Fruit fly (Drosophila melanogaster) whole organism, prepupa: ENCODE results near the gene Cyp4ac2.

Experiments used
- Blimp-1 ChIP-seq: fragments of 200-800 bp; sonication (Bioruptor generic); optimal IDR thresholded peaks from 3 replicates; lab custom pipeline; 2017; ENCODE audit warnings: missing biosample characterization, missing genetic modification characterization, mild to moderate bottlenecking, moderate library complexity, missing genetic modification reagents
- CG10631 ChIP-seq: fragments of 200-800 bp; sonication (Bioruptor generic); optimal IDR thresholded peaks from 2 replicates; lab custom pipeline; 2016; ENCODE audit warnings: missing biosample characterization, missing genetic modification characterization
- CG11294 ChIP-seq: fragments of 200-800 bp; sonication (Bioruptor generic); IDR thresholded peaks from 2 replicates; pipeline ENCODE4 v1.3.6; 2022; ENCODE audit warnings: missing biosample characterization, missing genetic modification characterization
- CG11762 ChIP-seq: fragments of 200-800 bp; sonication (Bioruptor generic); optimal IDR thresholded peaks from 3 replicates; lab custom pipeline; 2016; ENCODE audit warnings: missing biosample characterization, missing genetic modification characterization; ENCODE audit not compliant: insufficient read depth
- CG11902 ChIP-seq: fragments of 200-800 bp; sonication (Bioruptor generic); optimal IDR thresholded peaks from 3 replicates; lab custom pipeline; 2016; ENCODE audit warnings: missing biosample characterization, missing genetic modification characterization
- CG15336 ChIP-seq: fragments of 200-800 bp; sonication (Bioruptor generic); IDR thresholded peaks from 2 replicates; pipeline ENCODE4 v1.3.6; 2022; ENCODE audit warnings: missing biosample characterization, missing genetic modification characterization
- CG32006 ChIP-seq: fragments of 200-800 bp; sonication (Bioruptor generic); optimal IDR thresholded peaks from 3 replicates; lab custom pipeline; 2017; ENCODE audit warnings: missing biosample characterization, mild to moderate bottlenecking, missing genetic modification characterization
- CG34406 ChIP-seq: fragments of 200-800 bp; sonication (Bioruptor generic); optimal IDR thresholded peaks from 3 replicates; lab custom pipeline; 2016; ENCODE audit warnings: missing biosample characterization, missing genetic modification characterization
- CG3919 ChIP-seq: fragments of 200-800 bp; sonication (Bioruptor generic); optimal IDR thresholded peaks from 3 replicates; lab custom pipeline; 2016; ENCODE audit warnings: missing biosample characterization, missing genetic modification characterization
- CG4318 ChIP-seq: fragments of 200-800 bp; sonication (Bioruptor generic); optimal IDR thresholded peaks from 3 replicates; lab custom pipeline; 2017; ENCODE audit warnings: missing biosample characterization, mild to moderate bottlenecking, missing genetic modification characterization
- CG6163 ChIP-seq: fragments of 200-800 bp; sonication (Bioruptor generic); IDR thresholded peaks from 3 replicates; pipeline ENCODE4 v1.3.6; 2022; ENCODE audit warnings: missing biosample characterization, missing genetic modification characterization
- CG6276 ChIP-seq: fragments of 200-800 bp; sonication (Bioruptor generic); optimal IDR thresholded peaks from 2 replicates; lab custom pipeline; 2017; ENCODE audit warnings: missing biosample characterization, mild to moderate bottlenecking, missing genetic modification characterization
- CG6792 ChIP-seq: fragments of 200-800 bp; sonication (Bioruptor generic); optimal IDR thresholded peaks from 3 replicates; lab custom pipeline; 2016; ENCODE audit warnings: missing biosample characterization, missing genetic modification characterization
- CG6808 ChIP-seq: fragments of 200-800 bp; sonication (Bioruptor generic); optimal IDR thresholded peaks from 3 replicates; lab custom pipeline; 2017; ENCODE audit warnings: missing biosample characterization, missing genetic modification characterization, mild to moderate bottlenecking, moderate library complexity, missing genetic modification reagents
- CG8319 ChIP-seq: fragments of 200-800 bp; sonication (Bioruptor generic); optimal IDR thresholded peaks from 3 replicates; lab custom pipeline; 2016; ENCODE audit warnings: missing biosample characterization, missing genetic modification characterization
- CG8632 ChIP-seq: fragments of 200-800 bp; sonication (Bioruptor generic); optimal IDR thresholded peaks from 3 replicates; lab custom pipeline; 2016; ENCODE audit warnings: missing biosample characterization, missing genetic modification characterization
- CG9139 ChIP-seq: fragments of 200-800 bp; sonication (Bioruptor generic); optimal IDR thresholded peaks from 3 replicates; lab custom pipeline; 2017; ENCODE audit warnings: missing biosample characterization, mild to moderate bottlenecking, missing genetic modification characterization
- Eip75B ChIP-seq: fragments of 200-800 bp; sonication (Bioruptor generic); optimal IDR thresholded peaks from 3 replicates; lab custom pipeline; 2016; ENCODE audit warnings: missing biosample characterization, missing genetic modification characterization
- Eip78C ChIP-seq: fragments of 200-800 bp; sonication (Bioruptor generic); peaks from one replicate; lab custom pipeline; 2016; ENCODE audit warnings: missing biosample characterization, missing genetic modification characterization
- Ets21C ChIP-seq: fragments of 200-800 bp; sonication (Bioruptor generic); optimal IDR thresholded peaks from 3 replicates; lab custom pipeline; 2016; ENCODE audit warnings: missing biosample characterization, missing genetic modification characterization
- Ets96B ChIP-seq: fragments of 200-800 bp; optimal IDR thresholded peaks from 2 replicates; lab custom pipeline; 2019; ENCODE audit warnings: missing biosample characterization, mild to moderate bottlenecking, missing genetic modification characterization, moderate library complexity
- Gug ChIP-seq: fragments of 200-800 bp; sonication (Bioruptor generic); IDR thresholded peaks from 2 replicates; pipeline ENCODE4 v1.3.6; 2022; ENCODE audit warnings: missing biosample characterization, missing genetic modification characterization
- Hr38 ChIP-seq: sonication (Bioruptor generic); optimal IDR thresholded peaks from 2 replicates; lab custom pipeline; 2016; ENCODE audit warnings: missing biosample characterization, missing genetic modification characterization
- Hr39 ChIP-seq: fragments of 200-800 bp; sonication (Bioruptor generic); optimal IDR thresholded peaks from 2 replicates; lab custom pipeline; 2016; ENCODE audit warnings: missing biosample characterization, missing genetic modification characterization
- Met ChIP-seq: fragments of 200-800 bp; sonication (Bioruptor generic); optimal IDR thresholded peaks from 3 replicates; lab custom pipeline; 2016; ENCODE audit warnings: missing biosample characterization, missing genetic modification characterization
- OdsH ChIP-seq: fragments of 200-800 bp; sonication (Bioruptor generic); optimal IDR thresholded peaks from 3 replicates; lab custom pipeline; 2016; ENCODE audit warnings: missing biosample characterization, missing genetic modification characterization
- Smox ChIP-seq: fragments of 200-800 bp; sonication (Bioruptor generic); optimal IDR thresholded peaks from 3 replicates; lab custom pipeline; 2016; ENCODE audit warnings: missing biosample characterization, missing genetic modification characterization
- Sox102F ChIP-seq: fragments of 200-800 bp; sonication (Bioruptor generic); optimal IDR thresholded peaks from 2 replicates; lab custom pipeline; 2016; ENCODE audit warnings: missing biosample characterization, mild to moderate bottlenecking, missing genetic modification characterization
- Sox14 ChIP-seq: fragments of 200-800 bp; sonication (Bioruptor generic); optimal IDR thresholded peaks from 3 replicates; lab custom pipeline; 2016; ENCODE audit warnings: missing biosample characterization, missing genetic modification characterization
- acj6 ChIP-seq: fragments of 200-800 bp; sonication (Bioruptor generic); optimal IDR thresholded peaks from 3 replicates; lab custom pipeline; 2016; ENCODE audit warnings: missing biosample characterization, missing genetic modification characterization
- cyc ChIP-seq: fragments of 200-800 bp; sonication (Bioruptor generic); optimal IDR thresholded peaks from 3 replicates; lab custom pipeline; 2016; ENCODE audit warnings: missing biosample characterization, missing genetic modification characterization
- dac ChIP-seq: fragments of 200-800 bp; sonication (Bioruptor generic); optimal IDR thresholded peaks from 2 replicates; lab custom pipeline; 2017; ENCODE audit warnings: missing biosample characterization, mild to moderate bottlenecking, missing genetic modification characterization
- dsx ChIP-seq: fragments of 200-800 bp; optimal IDR thresholded peaks from 3 replicates; lab custom pipeline; 2019; ENCODE audit warnings: missing biosample characterization, mild to moderate bottlenecking, missing genetic modification characterization, moderate library complexity; ENCODE audit not compliant: poor library complexity, severe bottlenecking
- eg ChIP-seq: fragments of 200-800 bp; sonication (Bioruptor generic); IDR thresholded peaks from 3 replicates; pipeline ENCODE4 v1.3.6; 2022; ENCODE audit warnings: missing biosample characterization, missing genetic modification characterization
- esn ChIP-seq: fragments of 200-800 bp; sonication (Bioruptor generic); optimal IDR thresholded peaks from 2 replicates; lab custom pipeline; 2016; ENCODE audit warnings: missing biosample characterization, mild to moderate bottlenecking, missing genetic modification characterization, moderate library complexity
- fd59A ChIP-seq: fragments of 200-800 bp; sonication (Bioruptor generic); optimal IDR thresholded peaks from 2 replicates; lab custom pipeline; 2017; ENCODE audit warnings: missing biosample characterization, mild to moderate bottlenecking, missing genetic modification characterization, missing genetic modification reagents
- fd85E ChIP-seq: fragments of 200-800 bp; sonication (Bioruptor generic); optimal IDR thresholded peaks from 3 replicates; lab custom pipeline; 2016; ENCODE audit warnings: missing biosample characterization, missing genetic modification characterization
- fkh ChIP-seq: fragments of 200-800 bp; sonication (Bioruptor generic); optimal IDR thresholded peaks from 3 replicates; lab custom pipeline; 2017; ENCODE audit warnings: missing biosample characterization, mild to moderate bottlenecking, missing genetic modification characterization, moderate library complexity
- lz ChIP-seq: fragments of 200-800 bp; sonication (Bioruptor generic); optimal IDR thresholded peaks from 3 replicates; lab custom pipeline; 2016; ENCODE audit warnings: missing biosample characterization, missing genetic modification characterization
- net ChIP-seq: fragments of 200-800 bp; sonication (Bioruptor generic); optimal IDR thresholded peaks from 3 replicates; lab custom pipeline; 2016; ENCODE audit warnings: missing biosample characterization, missing genetic modification characterization
- pdm3 ChIP-seq: fragments of 200-800 bp; sonication (Bioruptor generic); optimal IDR thresholded peaks from 3 replicates; lab custom pipeline; 2016; ENCODE audit warnings: missing biosample characterization, missing genetic modification characterization
- salr ChIP-seq, 2 experiments: fragments of 200-800 bp; sonication (Bioruptor generic); optimal IDR thresholded peaks; 3 replicates each; lab custom pipeline; 2016 to 2018; ENCODE audit warnings: missing biosample characterization in 2 of 2, missing genetic modification characterization in 2 of 2, mild to moderate bottlenecking in 1 of 2
- spab ChIP-seq: fragments of 200-800 bp; sonication (Bioruptor generic); optimal IDR thresholded peaks from 2 replicates; lab custom pipeline; 2017; ENCODE audit warnings: missing biosample characterization, mild to moderate bottlenecking, missing genetic modification characterization, missing genetic modification reagents
- ss ChIP-seq, 2 experiments: fragments of 200-800 bp; sonication (Bioruptor generic); optimal IDR thresholded peaks; 2 replicates in 1 of 2; 3 replicates in 1 of 2; lab custom pipeline; 2017 to 2018; ENCODE audit warnings: mild to moderate bottlenecking in 2 of 2, missing biosample characterization in 2 of 2, missing genetic modification characterization in 2 of 2, moderate library complexity in 1 of 2
- svp ChIP-seq: fragments of 200-800 bp; sonication (Bioruptor generic); peaks from one replicate; lab custom pipeline; 2016; ENCODE audit warnings: missing biosample characterization, missing genetic modification characterization
- vri ChIP-seq: fragments of 200-800 bp; sonication (Bioruptor generic); optimal IDR thresholded peaks from 3 replicates; lab custom pipeline; 2016; ENCODE audit warnings: missing biosample characterization, mild to moderate bottlenecking, missing genetic modification characterization

Cyp4ac2 gene

dm6 chr2L:5300237-5300668 lies 34.1 kb downstream of the Cyp4ac2 start:
- TF ChIP-seq Hr38 (no peak), Blimp-1 (GFP tag; lab: Kevin White, UChicago) (peak; percentile 77), vri (GFP tag; lab: Kevin White, UChicago) (no peak), Smox (no peak), CG6808 (GFP tag; lab: Kevin White, UChicago) (no peak), CG34406 (GFP tag; lab: Kevin White, UChicago) (no peak), CG3919 (GFP tag; lab: Kevin White, UChicago) (no peak), Eip75B (GFP tag; lab: Kevin White, UChicago) (no peak), spab (GFP tag; lab: Kevin White, UChicago) (no peak), CG6163 (GFP tag; lab: Robert Waterston, UW) (no peak), cyc (GFP tag; lab: Kevin White, UChicago) (no peak), fd85E (no peak), ss (GFP tag; optimal IDR thresholded peaks at IDR 0.05; lab: Kevin White, UChicago) (no peak), CG8319 (GFP tag; lab: Kevin White, UChicago) (no peak), acj6 (GFP tag; lab: Kevin White, UChicago) (no peak), Ets21C (GFP tag; lab: Kevin White, UChicago) (no peak), CG11902 (GFP tag; lab: Kevin White, UChicago) (no peak), CG32006 (GFP tag; lab: Kevin White, UChicago) (no peak), dac (no peak), dsx (GFP tag; lab: Kevin White, UChicago) (no peak), svp (GFP tag; lab: Kevin White, UChicago) (peak; percentile 52), CG8632 (GFP tag; lab: Kevin White, UChicago) (no peak), lz (GFP tag; lab: Kevin White, UChicago) (no peak), Met (GFP tag; lab: Kevin White, UChicago) (peak; percentile 52), CG15336 (GFP tag; lab: Robert Waterston, UW) (no peak)

dm6 chr2L:5300785-5301616 lies 34.8 kb downstream of the Cyp4ac2 start:
- TF ChIP-seq CG4318 (no peak), cyc (GFP tag; lab: Kevin White, UChicago) (no peak), esn (GFP tag; lab: Kevin White, UChicago) (no peak), Eip75B (GFP tag; lab: Kevin White, UChicago) (peak; percentile 43), CG11902 (GFP tag; lab: Kevin White, UChicago) (no peak), Sox14 (GFP tag; lab: Kevin White, UChicago) (peak; percentile 6), Eip78C (peak; percentile 22), Ets21C (GFP tag; lab: Kevin White, UChicago) (no peak), Hr39 (GFP tag; lab: Kevin White, UChicago) (no peak), Blimp-1 (GFP tag; lab: Kevin White, UChicago) (peak; percentile 16), Ets96B (tag; lab: Kevin White, UChicago) (no peak), fkh (GFP tag; lab: Kevin White, UChicago) (no peak), Gug (no peak), svp (GFP tag; lab: Kevin White, UChicago) (peak; percentile 66), vri (GFP tag; lab: Kevin White, UChicago) (no peak), pdm3 (GFP tag; lab: Kevin White, UChicago) (no peak), CG6276 (GFP tag; lab: Kevin White, UChicago) (peak; percentile 1), CG6163 (GFP tag; lab: Robert Waterston, UW) (peak; percentile 13; the same call in 1 of the 3 replicates), salr (GFP tag; optimal IDR thresholded peaks at IDR 0.05; lab: Kevin White, UChicago) (no peak), CG9139 (no peak), CG6792 (GFP tag; lab: Kevin White, UChicago) (no peak), eg (0 out of 3 replicates have a peak, but pooled peaks have one; percentile 16), acj6 (GFP tag; lab: Kevin White, UChicago) (no peak), CG6808 (GFP tag; lab: Kevin White, UChicago) (no peak), CG11762 (GFP tag; lab: Kevin White, UChicago) (no peak), CG10631 (GFP tag; lab: Kevin White, UChicago) (no peak), fd59A (GFP tag; lab: Kevin White, UChicago) (no peak), Sox102F (GFP tag; lab: Kevin White, UChicago) (no peak), CG11294 (GFP tag; lab: Robert Waterston, UW) (no peak), lz (GFP tag; lab: Kevin White, UChicago) (no peak), CG15336 (GFP tag; lab: Robert Waterston, UW) (no peak), Met (GFP tag; lab: Kevin White, UChicago) (no peak), net (GFP tag; lab: Kevin White, UChicago) (no peak), dsx (GFP tag; lab: Kevin White, UChicago) (peak; percentile 13), CG34406 (GFP tag; lab: Kevin White, UChicago) (no peak), OdsH (no peak)
